Worm (Caenorhabditis elegans): ENCODE results near the gene R11G10.3.

ce11 chrV:13476350-13476749 is 46.9 kb upstream of the R11G10.3 start, which contains the start of gene T10G3.8:
- no peak for TF ChIP-seq ttx-3 (tag; optimal IDR thresholded peaks at IDR 0.05)
- no peak for TF ChIP-seq ceh-9 (tag; optimal IDR thresholded peaks at IDR 0.05)
- TF ChIP-seq ceh-48 (tag; optimal IDR thresholded peaks at IDR 0.05), result no peak
- no peak for TF ChIP-seq nhr-11 (tag; optimal IDR thresholded peaks at IDR 0.05)
- no peak for TF ChIP-seq hlh-30 (tag; optimal IDR thresholded peaks at IDR 0.05; ENCODE audit: insufficient read depth)
- no peak for TF ChIP-seq T23F11.4 (GFP tag; optimal IDR thresholded peaks at IDR 0.05)
- no peak for TF ChIP-seq ama-1 (optimal IDR thresholded peaks at IDR 0.05)
- TF ChIP-seq tbx-7 (tag; optimal IDR thresholded peaks at IDR 0.05), result no peak
- no peak for TF ChIP-seq ztf-16 (tag; optimal IDR thresholded peaks at IDR 0.05)
- no peak for TF ChIP-seq pha-4 (tag; optimal IDR thresholded peaks at IDR 0.05)
- no peak for TF ChIP-seq odd-2 (tag; optimal IDR thresholded peaks at IDR 0.05)
- TF ChIP-seq ceh-24 (tag; optimal IDR thresholded peaks at IDR 0.05), result no peak

Data from whole organism, late embryonic.